Fruit fly (Drosophila melanogaster) whole organism, adult: ENCODE data around the gene CG43850.
A peak's percentile ranks its signal among the peaks of the same experiment; 100 is the strongest.

ENCODE experiments used
- CG1620 ChIP-seq: fragments of 200-800 bp; sonication (Bioruptor generic); optimal IDR thresholded peaks from 2 replicates; lab custom pipeline; 2016; ENCODE audit warnings: missing biosample characterization, missing genetic modification characterization
- cic ChIP-seq: fragments of 200-800 bp; sonication (Bioruptor generic); optimal IDR thresholded peaks from 2 replicates; lab custom pipeline; 2017; ENCODE audit warnings: missing biosample characterization, mild to moderate bottlenecking, missing genetic modification characterization, moderate library complexity

DNA sequence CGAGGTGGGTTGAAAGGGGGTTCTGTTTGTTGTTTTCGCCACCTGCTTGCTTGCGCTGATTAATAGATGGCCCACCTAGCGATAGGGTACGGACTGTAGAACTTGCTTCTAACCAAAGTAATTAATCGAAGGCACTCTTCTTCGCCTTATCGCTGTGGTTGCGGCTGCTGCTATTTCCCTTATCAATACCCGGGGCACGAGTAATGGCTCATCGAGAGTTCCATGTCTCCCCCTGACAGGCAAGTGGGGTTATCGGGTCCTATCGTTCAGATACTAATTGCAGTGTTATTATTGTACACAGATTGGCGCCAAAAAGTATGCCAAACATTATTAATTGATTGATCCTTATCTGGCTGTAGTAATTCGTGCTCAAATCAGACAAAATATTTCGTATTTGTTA is 21.6 kb downstream of the CG43850 start:
- TF ChIP-seq cic (GFP tag; lab: Kevin White, UChicago) (peak; percentile 25), CG1620 (GFP tag; lab: Kevin White, UChicago) (no peak)
